Worm (Caenorhabditis elegans) whole organism, mixed stage, embryonic: ENCODE measurements around the gene pat-12.
"Not testable (repeated sequence)": the region's sequence is repeated elsewhere in the genome, so short reads cannot be mapped to it uniquely, and the experiment has no call there.

ENCODE experiments used
- ceh-43 ChIP-seq: fragments of 200-800 bp; sonication (Bioruptor generic); optimal IDR thresholded peaks from 2 replicates; lab custom pipeline; 2018; ENCODE audit warnings: mild to moderate bottlenecking, missing genetic modification characterization, moderate library complexity, missing compliant biosample characterization
- ces-1 ChIP-seq: fragments of 150-350 bp; optimal IDR thresholded peaks from 2 replicates; lab custom pipeline; 2014; ENCODE audit warnings: missing biosample characterization, missing genetic modification reagents, missing genetic modification characterization
- flh-1 ChIP-seq: fragments of 200-800 bp; sonication (Bioruptor generic); optimal IDR thresholded peaks from 2 replicates; lab custom pipeline; 2018; ENCODE audit warnings: mild to moderate bottlenecking, missing genetic modification characterization, moderate library complexity, missing compliant biosample characterization
- ham-2 ChIP-seq: fragments of 200-800 bp; sonication (Bioruptor generic); optimal IDR thresholded peaks from 2 replicates; lab custom pipeline; 2018; ENCODE audit warnings: mild to moderate bottlenecking, missing genetic modification characterization, missing compliant biosample characterization
- lin-13 ChIP-seq: fragments of 150-350 bp; optimal IDR thresholded peaks from 2 replicates; lab custom pipeline; 2014; ENCODE audit warnings: missing biosample characterization, missing genetic modification characterization
- mep-1 ChIP-seq: fragments of 150-350 bp; optimal IDR thresholded peaks from 2 replicates; lab custom pipeline; 2017; ENCODE audit warnings: missing biosample characterization, missing genetic modification reagents, missing genetic modification characterization, inconsistent platforms
- nhr-237 ChIP-seq: fragments of 150-350 bp; optimal IDR thresholded peaks from 2 replicates; lab custom pipeline; 2014; ENCODE audit warnings: missing biosample characterization, missing genetic modification characterization
- nhr-28 ChIP-seq: fragments of 150-350 bp; optimal IDR thresholded peaks from 2 replicates; lab custom pipeline; 2014; ENCODE audit warnings: missing biosample characterization, missing genetic modification characterization
- nhr-76 ChIP-seq: sonication (generic microtip); optimal IDR thresholded peaks from 2 replicates; lab custom pipeline; 2017; ENCODE audit warnings: missing biosample characterization, missing genetic modification characterization
- pha-4 ChIP-seq: fragments of 150-350 bp; optimal IDR thresholded peaks from 2 replicates; lab custom pipeline; 2018; ENCODE audit warnings: missing biosample characterization, missing genetic modification reagents, missing genetic modification characterization
- snpc-4 ChIP-seq: fragments of 150-350 bp; optimal IDR thresholded peaks from 2 replicates; lab custom pipeline; 2014; ENCODE audit warnings: missing biosample characterization, missing genetic modification characterization
- unc-62 ChIP-seq: fragments of 150-350 bp; optimal IDR thresholded peaks from 2 replicates; lab custom pipeline; 2014; ENCODE audit warnings: missing biosample characterization, missing genetic modification reagents, missing genetic modification characterization

DNA sequence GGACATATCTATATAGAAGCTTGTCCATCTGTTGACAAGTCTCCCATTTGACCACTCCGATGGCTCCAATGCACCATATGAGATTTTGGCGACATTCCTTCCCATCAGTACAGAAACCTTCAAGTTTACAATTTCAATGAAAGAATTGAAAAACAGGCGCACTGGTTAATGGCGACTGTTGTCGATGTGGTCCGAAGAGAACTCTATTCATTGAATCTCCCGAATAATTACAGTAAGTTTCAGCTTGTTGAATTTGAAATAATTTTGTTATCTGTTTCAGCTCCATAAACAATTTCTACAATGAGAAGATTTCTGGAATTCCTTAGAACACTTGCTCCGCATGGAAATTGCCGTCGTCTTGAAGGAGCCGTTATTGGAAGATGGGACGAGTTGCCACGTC lies 63.4 kb downstream of the pat-12 start, which contains the start of gene elf-1:
- not testable (repeated sequence) for TF ChIP-seq nhr-76 (tag; lab: Kevin White, UChicago); nhr-28 (tag; lab: Kevin White, UChicago); ces-1 (GFP tag; lab: Kevin White, UChicago); flh-1 (GFP tag; lab: Kevin White, UChicago); unc-62 (GFP tag; lab: Kevin White, UChicago); ceh-43 (GFP tag; lab: Kevin White, UChicago); lin-13; snpc-4 (tag; lab: Kevin White, UChicago); mep-1 (tag; lab: Kevin White, UChicago); ham-2 (GFP tag; lab: Kevin White, UChicago); nhr-237 (tag; lab: Kevin White, UChicago); pha-4 (tag; lab: Kevin White, UChicago)
